Fruit fly (Drosophila melanogaster) whole organism, prepupa: ENCODE measurements around the gene Gas8.

Experiments used
- Blimp-1 ChIP-seq: fragments of 200-800 bp; sonication (Bioruptor generic); optimal IDR thresholded peaks from 3 replicates; lab custom pipeline; 2017; ENCODE audit warnings: missing biosample characterization, missing genetic modification characterization, mild to moderate bottlenecking, moderate library complexity, missing genetic modification reagents
- CG11294 ChIP-seq: fragments of 200-800 bp; sonication (Bioruptor generic); IDR thresholded peaks from 2 replicates; pipeline ENCODE4 v1.3.6; 2022; ENCODE audit warnings: missing biosample characterization, missing genetic modification characterization
- CG11762 ChIP-seq: fragments of 200-800 bp; sonication (Bioruptor generic); optimal IDR thresholded peaks from 3 replicates; lab custom pipeline; 2016; ENCODE audit warnings: missing biosample characterization, missing genetic modification characterization; ENCODE audit not compliant: insufficient read depth
- CG15336 ChIP-seq: fragments of 200-800 bp; sonication (Bioruptor generic); IDR thresholded peaks from 2 replicates; pipeline ENCODE4 v1.3.6; 2022; ENCODE audit warnings: missing biosample characterization, missing genetic modification characterization
- CG3032 ChIP-seq: fragments of 200-800 bp; optimal IDR thresholded peaks from 2 replicates; lab custom pipeline; 2019; ENCODE audit warnings: missing biosample characterization, mild to moderate bottlenecking, missing genetic modification characterization, moderate library complexity
- CG31627 ChIP-seq: fragments of 200-800 bp; sonication (Bioruptor generic); optimal IDR thresholded peaks from 3 replicates; lab custom pipeline; 2016; ENCODE audit warnings: missing biosample characterization, missing genetic modification characterization
- CG6163 ChIP-seq: fragments of 200-800 bp; sonication (Bioruptor generic); IDR thresholded peaks from 3 replicates; pipeline ENCODE4 v1.3.6; 2022; ENCODE audit warnings: missing biosample characterization, missing genetic modification characterization
- CG6276 ChIP-seq: fragments of 200-800 bp; sonication (Bioruptor generic); optimal IDR thresholded peaks from 2 replicates; lab custom pipeline; 2017; ENCODE audit warnings: missing biosample characterization, mild to moderate bottlenecking, missing genetic modification characterization
- CG7368 ChIP-seq: fragments of 200-800 bp; sonication (Bioruptor generic); optimal IDR thresholded peaks from 3 replicates; lab custom pipeline; 2016; ENCODE audit warnings: missing biosample characterization, missing genetic modification characterization
- CG8119 ChIP-seq: fragments of 200-800 bp; sonication (Bioruptor generic); IDR thresholded peaks from 3 replicates; pipeline ENCODE4 v1.3.6; 2022; ENCODE audit warnings: missing biosample characterization, missing genetic modification characterization
- CG8632 ChIP-seq: fragments of 200-800 bp; sonication (Bioruptor generic); optimal IDR thresholded peaks from 3 replicates; lab custom pipeline; 2016; ENCODE audit warnings: missing biosample characterization, missing genetic modification characterization
- Eip75B ChIP-seq: fragments of 200-800 bp; sonication (Bioruptor generic); optimal IDR thresholded peaks from 3 replicates; lab custom pipeline; 2016; ENCODE audit warnings: missing biosample characterization, missing genetic modification characterization
- Eip78C ChIP-seq: fragments of 200-800 bp; sonication (Bioruptor generic); peaks from one replicate; lab custom pipeline; 2016; ENCODE audit warnings: missing biosample characterization, missing genetic modification characterization
- Ets21C ChIP-seq: fragments of 200-800 bp; sonication (Bioruptor generic); optimal IDR thresholded peaks from 3 replicates; lab custom pipeline; 2016; ENCODE audit warnings: missing biosample characterization, missing genetic modification characterization
- Gug ChIP-seq: fragments of 200-800 bp; sonication (Bioruptor generic); IDR thresholded peaks from 2 replicates; pipeline ENCODE4 v1.3.6; 2022; ENCODE audit warnings: missing biosample characterization, missing genetic modification characterization
- Hr38 ChIP-seq: sonication (Bioruptor generic); optimal IDR thresholded peaks from 2 replicates; lab custom pipeline; 2016; ENCODE audit warnings: missing biosample characterization, missing genetic modification characterization
- Hr39 ChIP-seq: fragments of 200-800 bp; sonication (Bioruptor generic); optimal IDR thresholded peaks from 2 replicates; lab custom pipeline; 2016; ENCODE audit warnings: missing biosample characterization, missing genetic modification characterization
- Met ChIP-seq: fragments of 200-800 bp; sonication (Bioruptor generic); optimal IDR thresholded peaks from 3 replicates; lab custom pipeline; 2016; ENCODE audit warnings: missing biosample characterization, missing genetic modification characterization
- Smox ChIP-seq: fragments of 200-800 bp; sonication (Bioruptor generic); optimal IDR thresholded peaks from 3 replicates; lab custom pipeline; 2016; ENCODE audit warnings: missing biosample characterization, missing genetic modification characterization
- Sox102F ChIP-seq: fragments of 200-800 bp; sonication (Bioruptor generic); optimal IDR thresholded peaks from 2 replicates; lab custom pipeline; 2016; ENCODE audit warnings: missing biosample characterization, mild to moderate bottlenecking, missing genetic modification characterization
- Sox15 ChIP-seq: fragments of 200-800 bp; sonication (Bioruptor generic); optimal IDR thresholded peaks from 3 replicates; lab custom pipeline; 2016; ENCODE audit warnings: missing biosample characterization, missing genetic modification characterization
- achi ChIP-seq: fragments of 200-800 bp; sonication (Bioruptor generic); optimal IDR thresholded peaks from 3 replicates; lab custom pipeline; 2016; ENCODE audit warnings: missing biosample characterization, missing genetic modification characterization
- cyc ChIP-seq: fragments of 200-800 bp; sonication (Bioruptor generic); optimal IDR thresholded peaks from 3 replicates; lab custom pipeline; 2016; ENCODE audit warnings: missing biosample characterization, missing genetic modification characterization
- dac ChIP-seq: fragments of 200-800 bp; sonication (Bioruptor generic); optimal IDR thresholded peaks from 2 replicates; lab custom pipeline; 2017; ENCODE audit warnings: missing biosample characterization, mild to moderate bottlenecking, missing genetic modification characterization
- eg ChIP-seq: fragments of 200-800 bp; sonication (Bioruptor generic); IDR thresholded peaks from 3 replicates; pipeline ENCODE4 v1.3.6; 2022; ENCODE audit warnings: missing biosample characterization, missing genetic modification characterization
- fd59A ChIP-seq: fragments of 200-800 bp; sonication (Bioruptor generic); optimal IDR thresholded peaks from 2 replicates; lab custom pipeline; 2017; ENCODE audit warnings: missing biosample characterization, mild to moderate bottlenecking, missing genetic modification characterization, missing genetic modification reagents
- fd85E ChIP-seq: fragments of 200-800 bp; sonication (Bioruptor generic); optimal IDR thresholded peaks from 3 replicates; lab custom pipeline; 2016; ENCODE audit warnings: missing biosample characterization, missing genetic modification characterization
- fkh ChIP-seq: fragments of 200-800 bp; sonication (Bioruptor generic); optimal IDR thresholded peaks from 3 replicates; lab custom pipeline; 2017; ENCODE audit warnings: missing biosample characterization, mild to moderate bottlenecking, missing genetic modification characterization, moderate library complexity
- lz ChIP-seq: fragments of 200-800 bp; sonication (Bioruptor generic); optimal IDR thresholded peaks from 3 replicates; lab custom pipeline; 2016; ENCODE audit warnings: missing biosample characterization, missing genetic modification characterization
- net ChIP-seq: fragments of 200-800 bp; sonication (Bioruptor generic); optimal IDR thresholded peaks from 3 replicates; lab custom pipeline; 2016; ENCODE audit warnings: missing biosample characterization, missing genetic modification characterization
- salr ChIP-seq, 2 experiments: fragments of 200-800 bp; sonication (Bioruptor generic); optimal IDR thresholded peaks; 3 replicates each; lab custom pipeline; 2016 to 2018; ENCODE audit warnings: missing biosample characterization in 2 of 2, missing genetic modification characterization in 2 of 2, mild to moderate bottlenecking in 1 of 2
- spab ChIP-seq: fragments of 200-800 bp; sonication (Bioruptor generic); optimal IDR thresholded peaks from 2 replicates; lab custom pipeline; 2017; ENCODE audit warnings: missing biosample characterization, mild to moderate bottlenecking, missing genetic modification characterization, missing genetic modification reagents
- svp ChIP-seq: fragments of 200-800 bp; sonication (Bioruptor generic); peaks from one replicate; lab custom pipeline; 2016; ENCODE audit warnings: missing biosample characterization, missing genetic modification characterization
- topi ChIP-seq: fragments of 200-800 bp; sonication (Bioruptor generic); optimal IDR thresholded peaks from 3 replicates; lab custom pipeline; 2016; ENCODE audit warnings: missing biosample characterization, missing genetic modification characterization
- vri ChIP-seq: fragments of 200-800 bp; sonication (Bioruptor generic); optimal IDR thresholded peaks from 3 replicates; lab custom pipeline; 2016; ENCODE audit warnings: missing biosample characterization, mild to moderate bottlenecking, missing genetic modification characterization

Gene Gas8

dm6 chrX:3446157-3446556, 58.5 kb downstream of the Gas8 start:
- no peak for TF ChIP-seq CG8119 (GFP tag; lab: Robert Waterston, UW)
- no peak for TF ChIP-seq CG7368
- no peak for TF ChIP-seq lz (GFP tag; lab: Kevin White, UChicago)
- no peak for TF ChIP-seq CG31627 (GFP tag; lab: Kevin White, UChicago)
- no peak for TF ChIP-seq CG11762 (GFP tag; lab: Kevin White, UChicago)
- TF ChIP-seq Sox102F (GFP tag; lab: Kevin White, UChicago), result no peak
- TF ChIP-seq Gug (GFP tag; lab: Robert Waterston, UW), result no peak
- no peak for TF ChIP-seq Hr38
- no peak for TF ChIP-seq CG8632 (GFP tag; lab: Kevin White, UChicago)
- TF ChIP-seq svp (GFP tag; lab: Kevin White, UChicago), result no peak
- no peak for TF ChIP-seq Hr39 (GFP tag; lab: Kevin White, UChicago)
- TF ChIP-seq CG3032 (tag; lab: Kevin White, UChicago), result no peak
- no peak for TF ChIP-seq Sox15 (GFP tag; lab: Kevin White, UChicago)
- no peak for TF ChIP-seq topi (GFP tag; lab: Kevin White, UChicago)
- no peak for TF ChIP-seq cyc

dm6 chrX:3444800-3445199, 59.9 kb downstream of the Gas8 start:
- TF ChIP-seq CG6163 (GFP tag; lab: Robert Waterston, UW) (no peak), svp (GFP tag; lab: Kevin White, UChicago) (peak; percentile 54), CG15336 (GFP tag; lab: Robert Waterston, UW) (no peak), spab (GFP tag; lab: Kevin White, UChicago) (no peak), CG11294 (no peak), Smox (GFP tag; lab: Kevin White, UChicago) (peak; percentile 1), cyc (peak; percentile 17), Sox15 (GFP tag; lab: Kevin White, UChicago) (no peak), Blimp-1 (GFP tag; lab: Kevin White, UChicago) (peak; percentile 15), fd59A (GFP tag; lab: Kevin White, UChicago) (no peak), vri (no peak), CG8632 (GFP tag; lab: Kevin White, UChicago) (no peak), salr (GFP tag; optimal IDR thresholded peaks at IDR 0.05; lab: Kevin White, UChicago) (no peak), Met (GFP tag; lab: Kevin White, UChicago) (peak; percentile 16), Eip78C (GFP tag; lab: Kevin White, UChicago) (no peak), Hr39 (GFP tag; lab: Kevin White, UChicago) (no peak), dac (GFP tag; lab: Kevin White, UChicago) (no peak), CG11762 (GFP tag; lab: Kevin White, UChicago) (no peak), CG7368 (no peak), net (GFP tag; lab: Kevin White, UChicago) (no peak), achi (no peak), eg (GFP tag; lab: Robert Waterston, UW) (no peak), topi (GFP tag; lab: Kevin White, UChicago) (peak; percentile 15), Ets21C (GFP tag; lab: Kevin White, UChicago) (no peak), Eip75B (GFP tag; lab: Kevin White, UChicago) (no peak)

- TF ChIP-seq CG6276 (GFP tag; lab: Kevin White, UChicago) (no peak), CG6163 (GFP tag; lab: Robert Waterston, UW) (0 out of 3 replicates have a peak, but pooled peaks have one; percentile 12), fkh (GFP tag; lab: Kevin White, UChicago) (no peak)
- TF ChIP-seq, all 60 proteins: peak for 1
Measured at dm6 chrX:3443902-3444301, 60.7 kb downstream of the Gas8 start.

DNA sequence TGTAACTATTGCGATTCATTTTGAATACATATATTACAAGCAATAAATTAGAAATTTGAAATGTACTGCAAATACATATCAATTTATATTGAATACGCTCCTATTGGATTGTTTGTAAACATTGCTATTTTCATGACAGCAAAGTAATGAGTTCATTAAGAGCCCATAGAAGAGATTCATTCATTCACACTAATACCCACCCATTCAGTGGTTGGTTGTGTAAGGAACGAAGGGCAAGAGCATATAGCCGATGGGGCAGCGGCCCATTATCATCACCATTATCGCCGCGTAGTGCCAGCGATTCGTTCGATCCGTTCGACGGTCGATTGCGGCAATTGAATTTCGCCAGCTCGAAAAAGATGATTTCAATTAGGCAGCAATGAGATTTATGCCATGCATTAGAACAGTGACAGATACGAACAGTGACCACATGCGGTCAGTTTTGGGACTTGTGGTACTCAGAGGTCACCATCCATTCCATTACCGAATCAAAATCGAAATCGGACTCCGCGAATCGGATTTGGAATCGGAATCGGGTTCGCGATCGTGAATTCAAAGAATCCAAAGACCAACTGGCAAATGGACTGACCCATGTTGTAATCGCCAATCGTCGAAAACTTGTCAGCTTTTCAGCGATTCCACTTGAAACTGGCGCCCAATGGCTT, 62.0 kb downstream of the Gas8 start:
- TF ChIP-seq lz (GFP tag; lab: Kevin White, UChicago) (no peak), vri (no peak), fd85E (GFP tag; lab: Kevin White, UChicago) (no peak), fkh (GFP tag; lab: Kevin White, UChicago) (no peak)
